Fruit fly (Drosophila melanogaster) whole organism, embryonic: ENCODE results near the gene CG15337.

Source experiments
- Atf6 ChIP-seq: fragments of 200-800 bp; sonication (Bioruptor generic); IDR thresholded peaks from 2 replicates; pipeline ENCODE4 v1.3.6; 2022; ENCODE audit warnings: missing biosample characterization, missing genetic modification characterization
- CG34376 ChIP-seq: fragments of 200-800 bp; sonication (Bioruptor generic); optimal IDR thresholded peaks from 2 replicates; lab custom pipeline; 2018; ENCODE audit warnings: missing biosample characterization, mild to moderate bottlenecking, missing genetic modification characterization
- Sox100B ChIP-seq: fragments of 200-800 bp; sonication (Bioruptor generic); optimal IDR thresholded peaks from 3 replicates; lab custom pipeline; 2018; ENCODE audit warnings: missing biosample characterization, mild to moderate bottlenecking, missing genetic modification characterization
- exex ChIP-seq: fragments of 200-800 bp; sonication (Bioruptor generic); optimal IDR thresholded peaks from 4 replicates; lab custom pipeline; 2018; ENCODE audit warnings: missing biosample characterization, mild to moderate bottlenecking, missing genetic modification characterization, moderate library complexity

- TF ChIP-seq Atf6 (GFP tag; lab: Robert Waterston, UW) = peak; percentile 73
- peak; percentile 42 for TF ChIP-seq CG34376 (GFP tag; lab: Kevin White, UChicago)
- no peak for TF ChIP-seq Sox100B (GFP tag; lab: Kevin White, UChicago)
- TF ChIP-seq exex (tag; lab: Kevin White, UChicago) = no peak
Observed at dm6 chrX:8157294-8157693, 2.6 kb upstream of the CG15337 start, which contains the start of the genes Traf6 and GIIIspla2.
